Worm (Caenorhabditis elegans): ENCODE measurements around the gene pgap-1.

DNA sequence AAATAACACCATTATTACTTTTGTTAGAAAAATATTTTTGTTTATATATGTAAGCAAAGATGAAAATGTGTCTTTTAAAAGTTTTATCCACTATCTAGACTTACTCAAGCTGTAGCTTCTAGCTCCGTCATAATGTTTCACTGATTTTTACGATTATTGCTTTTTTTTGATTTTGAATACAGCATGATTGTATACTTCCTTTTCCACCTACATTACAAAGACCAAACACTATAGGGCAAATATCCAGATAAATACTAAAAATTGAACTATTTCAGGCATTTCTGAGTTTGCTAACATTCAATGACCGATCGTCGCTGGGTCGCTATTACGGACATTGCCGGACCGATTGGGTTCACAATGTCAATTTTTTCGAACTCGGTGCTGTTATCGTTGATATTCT, 25.0 kb downstream of the pgap-1 start, which contains the start of gene str-116:
- no peak for TF ChIP-seq W03F9.2 (tag; optimal IDR thresholded peaks at IDR 0.05)
- no peak for TF ChIP-seq him-1 (tag; optimal IDR thresholded peaks at IDR 0.05)
- TF ChIP-seq dao-5 (tag; optimal IDR thresholded peaks at IDR 0.05), result no peak

Measured in whole organism, L4/young adult.